Fruit fly (Drosophila melanogaster): ENCODE measurements around the gene CG34427.

DNA sequence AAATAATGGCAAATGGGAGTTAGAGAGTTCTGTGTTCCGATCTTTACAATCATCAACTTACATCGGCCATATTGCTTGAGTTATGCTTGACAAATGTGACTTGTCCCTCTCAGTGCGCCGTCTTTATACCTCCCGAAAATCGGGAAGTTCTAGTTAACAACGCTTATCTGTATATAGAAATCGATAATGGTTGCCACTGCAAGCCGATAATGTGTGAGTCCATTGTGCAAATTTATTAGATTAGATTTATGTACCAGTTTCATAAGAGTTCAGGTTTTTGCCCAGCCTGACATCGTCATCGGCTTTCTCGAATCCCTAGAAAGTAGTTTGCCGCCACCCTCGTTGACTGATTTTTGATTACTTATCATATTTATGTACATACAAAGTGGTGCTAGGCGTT is 16.1 kb upstream of the CG34427 start, which contains the start of gene Acbp5:
- TF ChIP-seq CG34406 (GFP tag; optimal IDR thresholded peaks at IDR 0.05), result no peak
- TF ChIP-seq Eip78C (GFP tag), result no peak
- no peak for TF ChIP-seq Hr4 (GFP tag; optimal IDR thresholded peaks at IDR 0.05)
- TF ChIP-seq Blimp-1 (GFP tag; optimal IDR thresholded peaks at IDR 0.05), result no peak
- no peak for TF ChIP-seq CG4318 (GFP tag; optimal IDR thresholded peaks at IDR 0.05)
- TF ChIP-seq CG8632 (GFP tag; optimal IDR thresholded peaks at IDR 0.05), result no peak
- TF ChIP-seq Ets21C (GFP tag; optimal IDR thresholded peaks at IDR 0.05), result no peak
- no peak for TF ChIP-seq Hr39 (GFP tag; optimal IDR thresholded peaks at IDR 0.05)
- no peak for TF ChIP-seq topi (GFP tag; optimal IDR thresholded peaks at IDR 0.05)
- TF ChIP-seq OdsH (GFP tag; optimal IDR thresholded peaks at IDR 0.05), result no peak
- TF ChIP-seq CG7368 (GFP tag; optimal IDR thresholded peaks at IDR 0.05), result no peak
- TF ChIP-seq Hr38 (GFP tag; optimal IDR thresholded peaks at IDR 0.05), result no peak
- TF ChIP-seq CG11294 (GFP tag; IDR thresholded peaks at IDR 0.05), result no peak
- no peak for TF ChIP-seq CG31627 (GFP tag; optimal IDR thresholded peaks at IDR 0.05)
